Worm (Caenorhabditis elegans): Measurements from ENCODE around the gene cyk-4.

Gene cyk-4

DNA sequence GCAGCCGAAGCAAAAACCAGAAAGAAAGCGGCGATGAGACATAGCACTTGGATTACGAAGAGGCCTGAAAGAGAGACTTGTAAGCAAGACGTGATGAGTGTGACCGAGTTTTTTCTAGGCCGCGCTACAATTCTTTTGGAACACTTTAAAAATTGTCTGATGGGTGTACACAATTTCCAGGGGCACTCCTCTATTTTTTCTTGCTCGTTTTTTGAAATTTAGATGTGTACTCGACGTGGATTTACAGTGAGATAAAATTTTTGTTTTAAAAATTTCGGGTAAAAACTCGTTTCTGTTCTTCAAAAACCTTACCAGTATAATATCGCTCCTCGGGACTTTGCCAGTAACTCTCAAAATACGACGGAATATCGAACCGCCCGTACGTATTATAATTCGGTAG is 41.3 kb downstream of the cyk-4 start:
- no peak for TF ChIP-seq ztf-16 (tag; optimal IDR thresholded peaks at IDR 0.05)
- TF ChIP-seq ceh-34 (tag; optimal IDR thresholded peaks at IDR 0.05) = no peak
- TF ChIP-seq ceh-48 (tag; optimal IDR thresholded peaks at IDR 0.05) = no peak
- TF ChIP-seq zip-5 (tag; optimal IDR thresholded peaks at IDR 0.05) = no peak
- no peak for TF ChIP-seq hlh-8 (tag; optimal IDR thresholded peaks at IDR 0.05)
- no peak for TF ChIP-seq ceh-6 (GFP tag; optimal IDR thresholded peaks at IDR 0.05)
- TF ChIP-seq C38D4.7 (GFP tag; optimal IDR thresholded peaks at IDR 0.05) = no peak

ce11 chrIII:13724018-13724892 is 46.8 kb downstream of the cyk-4 start:
- TF ChIP-seq sox-2 (GFP tag; IDR thresholded peaks at IDR 0.05) = no peak
- peak; percentile 2 for TF ChIP-seq pha-2 (tag; optimal IDR thresholded peaks at IDR 0.05)

- peak; percentile 11 for TF ChIP-seq hlh-6 (tag; optimal IDR thresholded peaks at IDR 0.05)
- TF ChIP-seq pros-1 (tag; optimal IDR thresholded peaks at IDR 0.05) = no peak
- no peak for TF ChIP-seq nfya-1 (tag; optimal IDR thresholded peaks at IDR 0.05)
- no peak for TF ChIP-seq Y22D7AL.16 (tag; optimal IDR thresholded peaks at IDR 0.05)
- peak; percentile 24 for TF ChIP-seq ceh-48 (tag; optimal IDR thresholded peaks at IDR 0.05)
These were observed 48.5 kb downstream of the cyk-4 start for ce11 chrIII:13722387-13723122.

ce11 chrIII:13721944-13722343 is 49.1 kb downstream of the cyk-4 start:
- no peak for TF ChIP-seq C38D4.7 (GFP tag; optimal IDR thresholded peaks at IDR 0.05)
- no peak for TF ChIP-seq rnt-1 (tag; optimal IDR thresholded peaks at IDR 0.05)
- no peak for TF ChIP-seq ceh-48 (tag; optimal IDR thresholded peaks at IDR 0.05)
- TF ChIP-seq nhr-11 (tag; optimal IDR thresholded peaks at IDR 0.05) = no peak
- TF ChIP-seq zip-5 (tag; optimal IDR thresholded peaks at IDR 0.05) = no peak
- TF ChIP-seq elt-4 (tag; optimal IDR thresholded peaks at IDR 0.05) = no peak
- no peak for TF ChIP-seq ztf-16 (tag; optimal IDR thresholded peaks at IDR 0.05)
- TF ChIP-seq fkh-6 (tag; optimal IDR thresholded peaks at IDR 0.05) = no peak
- no peak for TF ChIP-seq hlh-8 (tag; optimal IDR thresholded peaks at IDR 0.05)
- TF ChIP-seq hlh-13 (GFP tag; optimal IDR thresholded peaks at IDR 0.05) = no peak
- TF ChIP-seq sox-4 (tag; optimal IDR thresholded peaks at IDR 0.05) = no peak
- TF ChIP-seq pha-2 (tag; optimal IDR thresholded peaks at IDR 0.05) = no peak
- TF ChIP-seq ttx-3 (tag; optimal IDR thresholded peaks at IDR 0.05) = no peak

DNA sequence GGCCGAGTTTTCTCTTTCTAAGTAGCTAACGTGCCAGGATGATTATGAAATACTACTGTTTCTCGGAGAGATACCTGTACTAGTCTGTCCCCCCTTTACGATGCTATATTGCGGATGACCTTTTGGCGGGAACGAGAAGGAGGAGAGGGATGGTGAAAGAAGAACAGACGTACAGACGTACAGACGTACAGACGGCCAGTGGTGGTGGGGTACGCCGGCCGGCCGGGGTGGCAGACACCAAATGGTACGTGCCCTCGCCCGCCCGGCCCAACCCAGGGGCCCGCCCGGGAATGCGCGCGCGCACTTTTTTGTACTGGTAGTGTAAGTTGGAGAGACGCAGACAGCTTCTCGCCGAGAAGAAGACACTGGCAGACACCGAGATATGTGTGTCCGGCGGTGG is 50.0 kb downstream of the cyk-4 start:
- TF ChIP-seq pag-3 (tag; optimal IDR thresholded peaks at IDR 0.05; ENCODE audit: borderline replicate concordance) (no peak), pax-1 (tag; optimal IDR thresholded peaks at IDR 0.05) (no peak), ets-4 (tag; optimal IDR thresholded peaks at IDR 0.05) (no peak), ceh-6 (GFP tag; optimal IDR thresholded peaks at IDR 0.05) (peak; percentile 7), gmeb-2 (tag; optimal IDR thresholded peaks at IDR 0.05) (peak; percentile 8), hlh-6 (tag; optimal IDR thresholded peaks at IDR 0.05) (no peak), elt-2 (tag; optimal IDR thresholded peaks at IDR 0.05) (peak; percentile 33), ceh-48 (tag; optimal IDR thresholded peaks at IDR 0.05) (no peak), syd-9 (tag; optimal IDR thresholded peaks at IDR 0.05) (no peak), sdc-2 (tag; optimal IDR thresholded peaks at IDR 0.05) (peak; percentile 73), npax-4 (tag; optimal IDR thresholded peaks at IDR 0.05) (no peak), tbx-7 (tag; optimal IDR thresholded peaks at IDR 0.05) (no peak), T23F11.4 (GFP tag; optimal IDR thresholded peaks at IDR 0.05) (peak; percentile 50), ceh-45 (GFP tag; IDR thresholded peaks at IDR 0.05) (no peak), K09A11.1 (tag; optimal IDR thresholded peaks at IDR 0.05; ENCODE audit: insufficient read depth) (no peak), K02D7.2 (tag; optimal IDR thresholded peaks at IDR 0.05) (no peak), nhr-232 (tag; optimal IDR thresholded peaks at IDR 0.05) (peak; percentile 1), pros-1 (tag; optimal IDR thresholded peaks at IDR 0.05) (peak; percentile 53), ref-2 (tag; optimal IDR thresholded peaks at IDR 0.05) (peak; percentile 67), unc-55 (GFP tag; optimal IDR thresholded peaks at IDR 0.05) (no peak), ceh-18 (tag; optimal IDR thresholded peaks at IDR 0.05) (no peak), fax-1 (tag; optimal IDR thresholded peaks at IDR 0.05) (no peak), ahr-1 (tag; optimal IDR thresholded peaks at IDR 0.05) (no peak), odd-2 (tag; optimal IDR thresholded peaks at IDR 0.05) (no peak), ceh-14 (tag; optimal IDR thresholded peaks at IDR 0.05) (no peak), sox-2 (GFP tag; IDR thresholded peaks at IDR 0.05) (peak; percentile 37; the same call in 1 of the 2 replicates)

All from whole organism, late embryonic.